Worm (Caenorhabditis elegans): ENCODE data around the gene F28A12.3.
A peak's percentile ranks its signal among the peaks of the same experiment; 100 is the strongest.

Gene F28A12.3

ce11 chrV:8635575-8635974, 5.6 kb downstream of the F28A12.3 start, which contains the start of gene oac-29:
Gene oac-29 (minus strand): TSS chrV:8635675.
- TF ChIP-seq pes-1 (GFP tag; IDR thresholded peaks at IDR 0.05) = no peak
- TF ChIP-seq tra-4 (tag; optimal IDR thresholded peaks at IDR 0.05) = no peak
- no peak for TF ChIP-seq flt-1 (GFP tag; IDR thresholded peaks at IDR 0.05)
- no peak for TF ChIP-seq hnd-1 (tag; optimal IDR thresholded peaks at IDR 0.05)
- TF ChIP-seq hmg-4 (GFP tag; optimal IDR thresholded peaks at IDR 0.05) = no peak
- TF ChIP-seq B0310.2 (tag; optimal IDR thresholded peaks at IDR 0.05) = no peak
- no peak for TF ChIP-seq scrt-1 (GFP tag; IDR thresholded peaks at IDR 0.05)
- TF ChIP-seq hmbx-1 (tag; optimal IDR thresholded peaks at IDR 0.05) = no peak
- TF ChIP-seq ceh-36 (tag; optimal IDR thresholded peaks at IDR 0.05) = no peak
- TF ChIP-seq ceh-13 (GFP tag; optimal IDR thresholded peaks at IDR 0.05) = no peak

ce11 chrV:8632788-8633187, 8.4 kb downstream of the F28A12.3 start:
- TF ChIP-seq scrt-1 (GFP tag; IDR thresholded peaks at IDR 0.05) (no peak), ets-7 (tag; optimal IDR thresholded peaks at IDR 0.05) (no peak), F13C5.2 (tag; optimal IDR thresholded peaks at IDR 0.05) (no peak), aly-1 (tag; optimal IDR thresholded peaks at IDR 0.05) (no peak), flt-1 (GFP tag; IDR thresholded peaks at IDR 0.05) (no peak), sea-1 (GFP tag; conservative IDR thresholded peaks at IDR 0.05) (no peak), B0310.2 (tag; optimal IDR thresholded peaks at IDR 0.05) (no peak), hmbx-1 (tag; optimal IDR thresholded peaks at IDR 0.05) (no peak), tra-4 (tag; optimal IDR thresholded peaks at IDR 0.05) (no peak), hmg-4 (GFP tag; optimal IDR thresholded peaks at IDR 0.05) (no peak), tbx-37 (GFP tag; conservative IDR thresholded peaks at IDR 0.05) (no peak), ceh-13 (GFP tag; optimal IDR thresholded peaks at IDR 0.05) (no peak), pes-1 (GFP tag; IDR thresholded peaks at IDR 0.05) (no peak), hnd-1 (tag; optimal IDR thresholded peaks at IDR 0.05) (no peak), ceh-36 (tag; optimal IDR thresholded peaks at IDR 0.05) (no peak), ama-1 (optimal IDR thresholded peaks at IDR 0.05) (no peak)

ce11 chrV:8631277-8631765, 9.8 kb downstream of the F28A12.3 start, which contains the start of gene atg-18:
Gene atg-18 (minus strand): TSS chrV:8631327.
- TF ChIP-seq tra-4 (tag; optimal IDR thresholded peaks at IDR 0.05) = no peak
- peak; percentile 65; the same call in 1 of the 2 replicates for TF ChIP-seq scrt-1 (GFP tag; IDR thresholded peaks at IDR 0.05)
- peak; percentile 67 for TF ChIP-seq pes-1 (GFP tag; IDR thresholded peaks at IDR 0.05)
- TF ChIP-seq hmbx-1 (tag; optimal IDR thresholded peaks at IDR 0.05) = no peak
- TF ChIP-seq ama-1 (optimal IDR thresholded peaks at IDR 0.05) = no peak
- no peak for TF ChIP-seq B0310.2 (tag; optimal IDR thresholded peaks at IDR 0.05)
- peak; percentile 43 for TF ChIP-seq aly-1 (tag; optimal IDR thresholded peaks at IDR 0.05)
- TF ChIP-seq F13C5.2 (tag; optimal IDR thresholded peaks at IDR 0.05) = peak; percentile 77
- TF ChIP-seq ceh-36 (tag; optimal IDR thresholded peaks at IDR 0.05) = peak; percentile 23
- TF ChIP-seq ceh-13 (GFP tag; optimal IDR thresholded peaks at IDR 0.05) = no peak
- TF ChIP-seq hmg-4 (GFP tag; optimal IDR thresholded peaks at IDR 0.05) = no peak
- TF ChIP-seq tbx-37 (GFP tag; conservative IDR thresholded peaks at IDR 0.05) = peak; percentile 20; the same call in 1 of the 2 replicates
- TF ChIP-seq ets-7 (tag; optimal IDR thresholded peaks at IDR 0.05) = peak; percentile 33
- TF ChIP-seq tbx-11 (GFP tag; IDR thresholded peaks at IDR 0.05) = peak; percentile 71; the same call in 1 of the 2 replicates
- TF ChIP-seq sea-1 (GFP tag; conservative IDR thresholded peaks at IDR 0.05) = peak; percentile 73
- TF ChIP-seq hnd-1 (tag; optimal IDR thresholded peaks at IDR 0.05) = peak; percentile 28
- no peak; the same call in 1 of the 2 replicates for TF ChIP-seq flt-1 (GFP tag; IDR thresholded peaks at IDR 0.05)

ce11 chrV:8629029-8629428, 12.1 kb downstream of the F28A12.3 start, which contains the start of gene F41E6.12:
Gene F41E6.12 (minus strand): TSS chrV:8629129.
- no peak for TF ChIP-seq ceh-13 (GFP tag; optimal IDR thresholded peaks at IDR 0.05)
- no peak for TF ChIP-seq hmg-4 (GFP tag; optimal IDR thresholded peaks at IDR 0.05)
- TF ChIP-seq B0310.2 (tag; optimal IDR thresholded peaks at IDR 0.05) = no peak
- no peak for TF ChIP-seq ama-1 (optimal IDR thresholded peaks at IDR 0.05)
- no peak for TF ChIP-seq F13C5.2 (tag; optimal IDR thresholded peaks at IDR 0.05)
- no peak for TF ChIP-seq hnd-1 (tag; optimal IDR thresholded peaks at IDR 0.05)

- TF ChIP-seq aly-1 (tag; optimal IDR thresholded peaks at IDR 0.05) = no peak
- TF ChIP-seq scrt-1 (GFP tag; IDR thresholded peaks at IDR 0.05) = no peak
- no peak for TF ChIP-seq pes-1 (GFP tag; IDR thresholded peaks at IDR 0.05)
- TF ChIP-seq flt-1 (GFP tag; IDR thresholded peaks at IDR 0.05) = no peak
- no peak for TF ChIP-seq ets-7 (tag; optimal IDR thresholded peaks at IDR 0.05)
- TF ChIP-seq hmbx-1 (tag; optimal IDR thresholded peaks at IDR 0.05) = no peak
- no peak for TF ChIP-seq B0310.2 (tag; optimal IDR thresholded peaks at IDR 0.05)
- no peak for TF ChIP-seq ama-1 (optimal IDR thresholded peaks at IDR 0.05)
- TF ChIP-seq ceh-13 (GFP tag; optimal IDR thresholded peaks at IDR 0.05) = no peak
- no peak for TF ChIP-seq tbx-37 (GFP tag; conservative IDR thresholded peaks at IDR 0.05)
- no peak for TF ChIP-seq tbx-11 (GFP tag; IDR thresholded peaks at IDR 0.05)
- no peak for TF ChIP-seq tra-4 (tag; optimal IDR thresholded peaks at IDR 0.05)
- no peak for TF ChIP-seq hmg-4 (GFP tag; optimal IDR thresholded peaks at IDR 0.05)
- TF ChIP-seq F13C5.2 (tag; optimal IDR thresholded peaks at IDR 0.05) = no peak
- no peak for TF ChIP-seq sea-1 (GFP tag; conservative IDR thresholded peaks at IDR 0.05)
- no peak for TF ChIP-seq hnd-1 (tag; optimal IDR thresholded peaks at IDR 0.05)
These were observed 13.6 kb downstream of the F28A12.3 start for ce11 chrV:8627580-8627979.

- TF ChIP-seq hmg-4 (GFP tag; optimal IDR thresholded peaks at IDR 0.05) (no peak), tbx-11 (GFP tag; IDR thresholded peaks at IDR 0.05) (no peak), hmbx-1 (tag; optimal IDR thresholded peaks at IDR 0.05) (no peak)
These were observed 14.8 kb downstream of the F28A12.3 start for ce11 chrV:8626406-8626805.

- TF ChIP-seq ama-1 (optimal IDR thresholded peaks at IDR 0.05) (no peak), hmbx-1 (tag; optimal IDR thresholded peaks at IDR 0.05) (no peak), ceh-36 (tag; optimal IDR thresholded peaks at IDR 0.05) (no peak), pes-1 (GFP tag; IDR thresholded peaks at IDR 0.05) (no peak), tbx-11 (GFP tag; IDR thresholded peaks at IDR 0.05) (no peak), B0310.2 (tag; optimal IDR thresholded peaks at IDR 0.05) (no peak), hmg-4 (GFP tag; optimal IDR thresholded peaks at IDR 0.05) (no peak), sea-1 (GFP tag; conservative IDR thresholded peaks at IDR 0.05) (no peak)
These were observed 17.4 kb downstream of the F28A12.3 start, which contains the start of gene F41E6.17 for ce11 chrV:8623754-8624153. Gene F41E6.17 (plus strand): TSS chrV:8624101.
